Fruit fly (Drosophila melanogaster) whole organism, embryonic: ENCODE results near the gene CG13843.

Experiments used
- CG10274 ChIP-seq: fragments of 200-800 bp; sonication (Bioruptor generic); optimal IDR thresholded peaks from 3 replicates; lab custom pipeline; 2017; ENCODE audit warnings: missing biosample characterization, mild to moderate bottlenecking, missing genetic modification characterization
- CG10543 ChIP-seq: fragments of 200-800 bp; sonication (Bioruptor generic); optimal IDR thresholded peaks from 3 replicates; lab custom pipeline; 2017; ENCODE audit warnings: missing biosample characterization, mild to moderate bottlenecking, missing genetic modification characterization, moderate library complexity
- CG10565 ChIP-seq: fragments of 200-800 bp; sonication (Bioruptor generic); optimal IDR thresholded peaks from 3 replicates; lab custom pipeline; 2016; ENCODE audit warnings: missing biosample characterization, mild to moderate bottlenecking, missing genetic modification characterization
- CG12155 ChIP-seq: fragments of 200-800 bp; sonication (Bioruptor generic); optimal IDR thresholded peaks from 3 replicates; lab custom pipeline; 2016; ENCODE audit warnings: missing biosample characterization, missing genetic modification characterization
- CG13624 ChIP-seq: fragments of 200-800 bp; sonication (Bioruptor generic); optimal IDR thresholded peaks from 2 replicates; lab custom pipeline; 2016; ENCODE audit warnings: missing biosample characterization, missing genetic modification characterization
- CG15073 ChIP-seq: fragments of 200-800 bp; sonication (Bioruptor generic); optimal IDR thresholded peaks from 2 replicates; lab custom pipeline; 2016; ENCODE audit warnings: missing biosample characterization, missing genetic modification characterization
- CG15696 ChIP-seq: fragments of 200-800 bp; sonication (Bioruptor generic); optimal IDR thresholded peaks from 2 replicates; lab custom pipeline; 2019; ENCODE audit warnings: missing biosample characterization, mild to moderate bottlenecking, missing genetic modification characterization, moderate library complexity
- CG16863 ChIP-seq: fragments of 200-800 bp; sonication (Bioruptor generic); optimal IDR thresholded peaks from 3 replicates; lab custom pipeline; 2016; ENCODE audit warnings: missing biosample characterization, missing genetic modification characterization
- CG30020 ChIP-seq: fragments of 200-800 bp; optimal IDR thresholded peaks from 2 replicates; lab custom pipeline; 2019; ENCODE audit warnings: missing biosample characterization, mild to moderate bottlenecking, missing genetic modification characterization, moderate library complexity
- CG31224 ChIP-seq: fragments of 200-800 bp; sonication (Bioruptor generic); IDR thresholded peaks from 2 replicates; pipeline ENCODE4 v1.3.6; 2022; ENCODE audit warnings: missing biosample characterization, missing genetic modification characterization
- CG3163 ChIP-seq: fragments of 200-800 bp; sonication (Bioruptor generic); optimal IDR thresholded peaks from 3 replicates; lab custom pipeline; 2016; ENCODE audit warnings: missing biosample characterization, missing genetic modification characterization
- CG6254 ChIP-seq: fragments of 200-800 bp; sonication (Bioruptor generic); optimal IDR thresholded peaks from 3 replicates; lab custom pipeline; 2017; ENCODE audit warnings: mild to moderate bottlenecking, missing biosample characterization, missing genetic modification reagents, missing genetic modification characterization
- CG7271 ChIP-seq: fragments of 200-800 bp; sonication (Bioruptor generic); optimal IDR thresholded peaks from 2 replicates; lab custom pipeline; 2018; ENCODE audit warnings: missing biosample characterization, mild to moderate bottlenecking, missing genetic modification characterization, moderate library complexity
- CG7786 ChIP-seq: fragments of 200-800 bp; sonication (Bioruptor generic); optimal IDR thresholded peaks from 2 replicates; lab custom pipeline; 2016; ENCODE audit warnings: missing biosample characterization, missing genetic modification characterization
- Dad ChIP-seq: fragments of 200-800 bp; sonication (Bioruptor generic); optimal IDR thresholded peaks from 3 replicates; lab custom pipeline; 2016; ENCODE audit warnings: missing biosample characterization, missing genetic modification characterization
- ERR ChIP-seq: fragments of 200-800 bp; sonication (Bioruptor generic); optimal IDR thresholded peaks from 2 replicates; lab custom pipeline; 2016; ENCODE audit warnings: missing biosample characterization, missing genetic modification characterization
- Fer1 ChIP-seq: fragments of 200-800 bp; sonication (Bioruptor generic); optimal IDR thresholded peaks from 2 replicates; lab custom pipeline; 2017; ENCODE audit warnings: missing biosample characterization, mild to moderate bottlenecking, missing genetic modification characterization
- Gug ChIP-seq: fragments of 200-800 bp; sonication (Bioruptor generic); IDR thresholded peaks from 4 replicates; pipeline ENCODE4 v1.3.6; 2022; ENCODE audit warnings: missing biosample characterization, missing genetic modification characterization
- HHEX ChIP-seq: fragments of 200-800 bp; sonication (Bioruptor generic); optimal IDR thresholded peaks from 3 replicates; lab custom pipeline; 2017; ENCODE audit warnings: missing biosample characterization, mild to moderate bottlenecking, missing genetic modification characterization, missing genetic modification reagents
- Hand ChIP-seq: fragments of 200-800 bp; sonication (Bioruptor generic); optimal IDR thresholded peaks from 2 replicates; lab custom pipeline; 2017; ENCODE audit warnings: mild to moderate bottlenecking, missing biosample characterization, missing genetic modification reagents, missing genetic modification characterization
- Lhr ChIP-seq: fragments of 200-800 bp; sonication (Bioruptor generic); optimal IDR thresholded peaks from 3 replicates; lab custom pipeline; 2017; ENCODE audit warnings: mild to moderate bottlenecking, missing biosample characterization, missing genetic modification reagents, missing genetic modification characterization
- Max ChIP-seq: fragments of 200-800 bp; sonication (Bioruptor generic); optimal IDR thresholded peaks from 2 replicates; lab custom pipeline; 2016; ENCODE audit warnings: missing biosample characterization, mild to moderate bottlenecking, missing genetic modification characterization
- Neu2 ChIP-seq: fragments of 200-800 bp; sonication (Bioruptor generic); optimal IDR thresholded peaks from 3 replicates; lab custom pipeline; 2016; ENCODE audit warnings: missing biosample characterization, missing genetic modification characterization, borderline replicate concordance
- Rx ChIP-seq: fragments of 200-800 bp; sonication (Bioruptor generic); IDR thresholded peaks from 2 replicates; pipeline ENCODE4 v1.3.6; 2022; ENCODE audit warnings: missing biosample characterization, missing genetic modification characterization
- Spps ChIP-seq: fragments of 200-800 bp; sonication (Bioruptor generic); optimal IDR thresholded peaks from 2 replicates; lab custom pipeline; 2018; ENCODE audit warnings: missing biosample characterization, mild to moderate bottlenecking, missing genetic modification characterization
- Sry-δ ChIP-seq: fragments of 200-800 bp; sonication (Bioruptor generic); optimal IDR thresholded peaks from 2 replicates; lab custom pipeline; 2016; ENCODE audit warnings: missing biosample characterization, missing genetic modification characterization
- Stat92E ChIP-seq, 3 experiments: fragments of >200 bp in 2 of 3; fragments of 200-800 bp in 1 of 3; sonication (Bioruptor generic) in 1 of 3; optimal IDR thresholded peaks; 2 replicates each; lab custom pipeline; 2017 to 2019; ENCODE audit warnings: missing biosample characterization in 3 of 3, missing genetic modification characterization in 3 of 3, mild to moderate bottlenecking in 1 of 3, moderate library complexity in 1 of 3
- Usf ChIP-seq: fragments of 200-800 bp; sonication (Bioruptor generic); optimal IDR thresholded peaks from 2 replicates; lab custom pipeline; 2017; ENCODE audit warnings: missing genotype, missing biosample characterization, missing genetic modification characterization
- amos ChIP-seq: fragments of 200-800 bp; sonication (Bioruptor generic); IDR thresholded peaks from 2 replicates; pipeline ENCODE4 v1.3.6; 2022; ENCODE audit warnings: missing biosample characterization, missing genetic modification characterization; ENCODE audit not compliant: partially characterized antibody
- ara ChIP-seq: fragments of 200-800 bp; sonication (Bioruptor generic); IDR thresholded peaks from 2 replicates; pipeline ENCODE4 v1.3.6; 2022; ENCODE audit warnings: missing biosample characterization, missing genetic modification characterization
- br ChIP-seq: fragments of >200 bp; optimal IDR thresholded peaks from 2 replicates; lab custom pipeline; 2017
- ci ChIP-seq: fragments of 200-800 bp; sonication (Bioruptor generic); IDR thresholded peaks from 3 replicates; pipeline ENCODE4 v1.3.6; 2022; ENCODE audit warnings: missing biosample characterization, missing genetic modification characterization
- croc ChIP-seq: fragments of 200-800 bp; sonication (Bioruptor generic); conservative IDR thresholded peaks from 3 replicates; pipeline ENCODE4 v1.3.6; 2022; ENCODE audit warnings: missing biosample characterization, missing genetic modification characterization
- fd3F ChIP-seq: fragments of 200-800 bp; sonication (Bioruptor generic); optimal IDR thresholded peaks from 2 replicates; lab custom pipeline; 2018; ENCODE audit warnings: missing biosample characterization, mild to moderate bottlenecking, missing genetic modification characterization, moderate library complexity
- ftz-f1 ChIP-seq: fragments of 200-800 bp; sonication (Bioruptor generic); optimal IDR thresholded peaks from 2 replicates; lab custom pipeline; 2016; ENCODE audit warnings: missing biosample characterization, missing genetic modification characterization
- gt ChIP-seq: fragments of 200-800 bp; sonication (Bioruptor generic); IDR thresholded peaks from 2 replicates; pipeline ENCODE4 v1.3.6; 2022; ENCODE audit warnings: missing biosample characterization, missing genetic modification characterization
- knrl ChIP-seq: fragments of 200-800 bp; sonication (Bioruptor generic); IDR thresholded peaks from 3 replicates; pipeline ENCODE4 v1.3.6; 2022; ENCODE audit warnings: missing biosample characterization, missing genetic modification characterization; ENCODE audit not compliant: partially characterized antibody
- lab ChIP-seq: fragments of 200-800 bp; sonication (Bioruptor generic); optimal IDR thresholded peaks from 3 replicates; lab custom pipeline; 2017; ENCODE audit warnings: missing biosample characterization, missing genetic modification characterization, mild to moderate bottlenecking, moderate library complexity, missing genetic modification reagents
- nau ChIP-seq: fragments of 200-800 bp; sonication (Bioruptor generic); optimal IDR thresholded peaks from 3 replicates; lab custom pipeline; 2017; ENCODE audit warnings: missing biosample characterization, mild to moderate bottlenecking, missing genetic modification characterization, missing genetic modification reagents
- nmo ChIP-seq: fragments of 200-800 bp; sonication (Bioruptor generic); optimal IDR thresholded peaks from 2 replicates; lab custom pipeline; 2018; ENCODE audit warnings: missing biosample characterization, mild to moderate bottlenecking, missing genetic modification characterization, moderate library complexity
- ro ChIP-seq: fragments of 200-800 bp; sonication (Bioruptor generic); IDR thresholded peaks from 2 replicates; pipeline ENCODE4 v1.3.6; 2022; ENCODE audit warnings: missing biosample characterization, missing genetic modification characterization
- scrt ChIP-seq: fragments of 200-800 bp; sonication (Bioruptor generic); optimal IDR thresholded peaks from 2 replicates; lab custom pipeline; 2018; ENCODE audit warnings: missing biosample characterization, mild to moderate bottlenecking, missing genetic modification characterization, moderate library complexity
- sd ChIP-seq: fragments of 200-800 bp; sonication (Bioruptor generic); optimal IDR thresholded peaks from 3 replicates; lab custom pipeline; 2018; ENCODE audit warnings: missing biosample characterization, mild to moderate bottlenecking, missing genetic modification characterization, moderate library complexity
- sens-2 ChIP-seq: fragments of 200-800 bp; sonication (Bioruptor generic); IDR thresholded peaks from 2 replicates; pipeline ENCODE4 v1.3.6; 2022; ENCODE audit warnings: missing biosample characterization, missing genetic modification characterization
- seq ChIP-seq: fragments of 200-800 bp; sonication (Bioruptor generic); IDR thresholded peaks from 2 replicates; pipeline ENCODE4 v1.3.6; 2022; ENCODE audit warnings: missing biosample characterization, missing genetic modification characterization
- shn ChIP-seq: fragments of 200-800 bp; sonication (Bioruptor generic); optimal IDR thresholded peaks from 3 replicates; lab custom pipeline; 2016; ENCODE audit warnings: missing biosample characterization, missing genetic modification characterization
- sna ChIP-seq: fragments of 200-800 bp; sonication (Bioruptor generic); IDR thresholded peaks from 2 replicates; pipeline ENCODE4 v1.3.6; 2022; ENCODE audit warnings: missing biosample characterization, missing genetic modification characterization; ENCODE audit not compliant: partially characterized antibody
- sr ChIP-seq: fragments of 200-800 bp; sonication (Bioruptor generic); IDR thresholded peaks from 3 replicates; pipeline ENCODE4 v1.3.6; 2022; ENCODE audit warnings: missing biosample characterization, missing genetic modification characterization
- ttk ChIP-seq: fragments of 200-800 bp; sonication (Bioruptor generic); IDR thresholded peaks from 2 replicates; pipeline ENCODE4 v2.1.2; 2022; ENCODE audit warnings: missing biosample characterization, missing genetic modification characterization
- usp ChIP-seq: fragments of >200 bp; optimal IDR thresholded peaks from 2 replicates; lab custom pipeline; 2017; ENCODE audit warnings: missing biosample characterization, missing genetic modification characterization
- vvl ChIP-seq: fragments of 200-800 bp; sonication (Bioruptor generic); IDR thresholded peaks from 2 replicates; pipeline ENCODE4 v1.3.6; 2022; ENCODE audit warnings: missing biosample characterization, missing genetic modification characterization

Gene CG13843

DNA sequence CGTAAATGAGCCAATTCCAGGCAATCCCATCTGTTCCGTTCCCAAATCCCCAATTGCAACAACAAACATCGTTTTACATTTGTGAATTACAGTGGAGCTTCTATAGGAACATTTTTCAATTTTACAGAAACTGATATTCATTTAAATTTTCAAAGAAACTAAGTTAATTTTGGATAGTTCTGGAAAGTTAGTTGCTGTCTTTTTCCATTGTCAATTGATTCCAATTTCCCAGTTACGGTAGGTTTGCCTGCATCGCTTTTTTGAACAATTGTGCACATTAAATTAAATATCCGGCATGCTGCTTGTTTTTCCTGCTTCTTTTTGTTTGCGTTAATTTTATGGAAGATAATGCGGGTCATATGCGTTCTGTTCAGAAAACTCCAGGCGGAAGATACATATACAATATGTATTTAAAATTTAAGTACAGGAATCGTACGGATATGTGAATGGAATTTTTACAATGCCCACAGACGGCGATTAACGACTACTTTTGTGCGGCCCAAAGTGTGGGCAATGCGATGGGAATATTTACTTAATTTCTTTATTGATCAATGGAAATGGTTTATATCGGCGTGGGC lies 18.7 kb downstream of the CG13843 start (continued):
- 0 out of 3 replicates have a peak, but pooled peaks have one; percentile 42 for TF ChIP-seq ci (GFP tag; lab: Robert Waterston, UW)
- TF ChIP-seq CG10274 (GFP tag; lab: Kevin White, UChicago) = no peak
- no peak for TF ChIP-seq shn (GFP tag; lab: Kevin White, UChicago)
- TF ChIP-seq seq (GFP tag; lab: Robert Waterston, UW) = peak; percentile 46; the same call in 1 of the 2 replicates
- no peak for TF ChIP-seq Spps
- no peak for TF ChIP-seq amos (GFP tag; lab: Robert Waterston, UW)
- no peak for TF ChIP-seq Max (GFP tag; lab: Kevin White, UChicago)
- TF ChIP-seq CG10565 (GFP tag; lab: Kevin White, UChicago) = no peak
- no peak for TF ChIP-seq Gug (GFP tag; lab: Robert Waterston, UW)
- TF ChIP-seq gt (GFP tag; lab: Robert Waterston, UW) = no peak
- no peak for TF ChIP-seq sna (GFP tag; lab: Robert Waterston, UW)
- TF ChIP-seq CG15073 (GFP tag; lab: Kevin White, UChicago) = no peak
- TF ChIP-seq Rx = no peak
- TF ChIP-seq CG15696 = no peak
- TF ChIP-seq Lhr (GFP tag; lab: Kevin White, UChicago) = no peak
- TF ChIP-seq vvl (GFP tag; lab: Robert Waterston, UW) = no peak
- no peak for TF ChIP-seq CG10543 (GFP tag; lab: Kevin White, UChicago)
- no peak for TF ChIP-seq CG6254 (GFP tag; lab: Kevin White, UChicago)
- no peak for TF ChIP-seq ro (GFP tag; lab: Robert Waterston, UW)
- peak; percentile 12 for TF ChIP-seq CG13624 (GFP tag; lab: Kevin White, UChicago)
- TF ChIP-seq ERR (GFP tag; lab: Kevin White, UChicago) = peak; percentile 24
- no peak for TF ChIP-seq HHEX (GFP tag; lab: Kevin White, UChicago)
- TF ChIP-seq croc (GFP tag; lab: Robert Waterston, UW) = no peak
- TF ChIP-seq CG31224 = no peak
- no peak for TF ChIP-seq usp
- no peak for TF ChIP-seq ara
- no peak for TF ChIP-seq CG16863
- peak; percentile 33 for TF ChIP-seq lab (GFP tag; lab: Kevin White, UChicago)
- TF ChIP-seq knrl (GFP tag; lab: Robert Waterston, UW) = no peak
- TF ChIP-seq br (lab: Kevin White, UChicago) = no peak
- TF ChIP-seq sd (tag; lab: Kevin White, UChicago) = no peak
- no peak for TF ChIP-seq CG3163
- no peak for TF ChIP-seq scrt (GFP tag; lab: Kevin White, UChicago)
- peak; percentile 28 for TF ChIP-seq CG12155 (GFP tag; lab: Kevin White, UChicago)
- no peak for TF ChIP-seq sens-2 (GFP tag; lab: Robert Waterston, UW)
- no peak for TF ChIP-seq ttk (GFP tag; lab: Robert Waterston, UW)
- TF ChIP-seq Sry-δ (GFP tag; lab: Kevin White, UChicago) = no peak
- TF ChIP-seq CG7786 (GFP tag; lab: Kevin White, UChicago) = no peak
- TF ChIP-seq nau = no peak
- no peak for TF ChIP-seq ftz-f1
- TF ChIP-seq Hand = no peak
- TF ChIP-seq Dad (GFP tag; lab: Kevin White, UChicago) = no peak
- no peak for TF ChIP-seq Stat92E (GFP tag; optimal IDR thresholded peaks at IDR 0.05; lab: Kevin White, UChicago)
- TF ChIP-seq Fer1 = no peak
- no peak for TF ChIP-seq Neu2 (GFP tag; lab: Kevin White, UChicago)
- TF ChIP-seq CG7271 = no peak
- peak; percentile 18 for TF ChIP-seq nmo
- TF ChIP-seq fd3F = peak; percentile 37
- TF ChIP-seq CG30020 (tag; lab: Kevin White, UChicago) = no peak
- TF ChIP-seq Usf (GFP tag; lab: Kevin White, UChicago) = no peak
- TF ChIP-seq sr (GFP tag; lab: Robert Waterston, UW) = no peak
